Worm (Caenorhabditis elegans) whole organism, early embryonic: ENCODE results near the gene dnj-7.

Experiments used
- B0310.2 ChIP-seq: sonication (generic microtip); optimal IDR thresholded peaks from 2 replicates; lab custom pipeline; 2016; ENCODE audit warnings: mild to moderate bottlenecking, missing genetic modification characterization, missing compliant biosample characterization
- ama-1 ChIP-seq: fragments of 150-350 bp; optimal IDR thresholded peaks from 2 replicates; lab custom pipeline; 2014
- scrt-1 ChIP-seq: fragments of 200-800 bp; sonication (Bioruptor generic); IDR thresholded peaks from 2 replicates; pipeline ENCODE4 v1.3.6; 2022; ENCODE audit warnings: missing genetic modification characterization, missing compliant biosample characterization
- tbx-11 ChIP-seq: fragments of 200-800 bp; sonication (Bioruptor generic); IDR thresholded peaks from 2 replicates; pipeline ENCODE4 v1.3.6; 2022; ENCODE audit warnings: missing genetic modification characterization, missing compliant biosample characterization

- TF ChIP-seq ama-1 (lab: Kevin White, UChicago) (no peak), scrt-1 (GFP tag; lab: Robert Waterston, UW) (no peak), tbx-11 (GFP tag; lab: Robert Waterston, UW) (no peak), B0310.2 (tag; lab: Kevin White, UChicago) (no peak)
Measured at ce11 chrX:7155879-7156278, 38.5 kb upstream of the dnj-7 start, which contains the start of gene C54D1.7.
